Worm (Caenorhabditis elegans): Measurements from ENCODE around the gene C04H4.1.

DNA sequence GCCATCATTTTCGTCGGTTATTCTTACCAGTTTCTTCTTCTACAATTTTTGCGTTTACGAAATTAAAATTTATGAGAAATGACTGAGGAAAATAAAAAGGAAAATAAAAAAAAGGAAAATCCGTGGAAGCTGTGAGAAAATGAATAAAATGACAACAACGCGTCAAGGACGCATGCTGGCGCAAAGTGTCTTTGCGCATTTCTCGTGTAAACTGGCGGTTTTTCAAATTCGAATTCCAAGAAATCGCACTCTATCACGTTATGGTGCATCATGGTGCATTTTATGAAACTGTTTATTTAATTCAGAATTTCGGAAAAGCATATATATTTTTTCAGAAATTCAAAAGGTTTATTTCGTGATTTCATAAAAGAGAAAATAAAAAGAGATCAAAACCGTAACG lies 13.5 kb upstream of the C04H4.1 start, which contains the start of gene dbt-1:
- no peak for TF ChIP-seq nhr-76 (tag; optimal IDR thresholded peaks at IDR 0.05)
- peak; percentile 71 for TF ChIP-seq pha-4 (tag; optimal IDR thresholded peaks at IDR 0.05)
- no peak for TF ChIP-seq nhr-28 (tag; optimal IDR thresholded peaks at IDR 0.05)
- TF ChIP-seq nhr-237 (tag; optimal IDR thresholded peaks at IDR 0.05), result peak; percentile 64
- no peak for TF ChIP-seq blmp-1 (tag; optimal IDR thresholded peaks at IDR 0.05)
- no peak for TF ChIP-seq elt-3 (tag; optimal IDR thresholded peaks at IDR 0.05)
- no peak for TF ChIP-seq bed-3 (GFP tag; optimal IDR thresholded peaks at IDR 0.05)
- no peak for TF ChIP-seq lin-32 (GFP tag; optimal IDR thresholded peaks at IDR 0.05)
